Worm (Caenorhabditis elegans) whole organism, L4/young adult: ENCODE measurements around the gene Y39F10A.1.

Experiments used
- W03F9.2 ChIP-seq: fragments of 150-350 bp; optimal IDR thresholded peaks from 2 replicates; lab custom pipeline; 2014; ENCODE audit warnings: missing biosample characterization, missing genetic modification characterization
- dao-5 ChIP-seq: sonication (generic microtip); optimal IDR thresholded peaks from 2 replicates; lab custom pipeline; 2016; ENCODE audit warnings: missing genotype, missing genetic modification characterization, moderate library complexity, missing compliant biosample characterization
- him-1 ChIP-seq: sonication (generic microtip); optimal IDR thresholded peaks from 2 replicates; lab custom pipeline; 2016; ENCODE audit warnings: missing genotype, missing genetic modification reagents, missing genetic modification characterization, missing compliant biosample characterization

DNA sequence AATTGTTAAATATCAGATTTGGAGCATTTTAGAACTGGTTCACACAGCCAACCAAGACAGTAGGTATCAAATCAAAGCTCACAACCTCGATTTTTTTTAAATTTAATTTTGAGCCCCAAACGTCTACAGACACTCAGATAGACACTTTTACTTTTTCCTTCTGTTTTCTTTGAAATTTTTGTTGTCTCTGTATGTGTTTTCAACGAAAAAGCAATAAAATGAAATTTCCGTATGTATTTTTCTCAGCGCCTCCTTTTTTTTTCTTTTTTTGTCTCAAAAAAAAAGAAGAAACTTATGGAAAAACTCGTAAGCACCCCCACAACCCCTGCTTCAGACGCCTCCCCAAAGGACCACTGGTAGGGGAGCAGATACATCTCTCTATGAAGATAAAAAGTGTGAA lies 1.3 kb upstream of the Y39F10A.1 start:
- TF ChIP-seq W03F9.2 (no peak), him-1 (tag; lab: Kevin White, UChicago) (no peak), dao-5 (tag; lab: Kevin White, UChicago) (no peak)
